Fruit fly (Drosophila melanogaster): ENCODE results near the gene ac.

- TF ChIP-seq CTCF (optimal IDR thresholded peaks at IDR 0.05) (no peak), CG8478 (optimal IDR thresholded peaks at IDR 0.05) (no peak)
Measured at dm6 chrX:392979-393378, 23.1 kb downstream of the ac start.

Measured in S2 (cell line).